Fruit fly (Drosophila melanogaster) whole organism, embryonic: ENCODE measurements around the gene CG13454.
A peak's percentile ranks its signal among the peaks of the same experiment; 100 is the strongest.

Experiments
- Ada2b ChIP-seq: fragments of 200-800 bp; sonication (Bioruptor generic); IDR thresholded peaks from 2 replicates; pipeline ENCODE4 v1.3.6; 2022; ENCODE audit warnings: missing biosample characterization, missing genetic modification characterization
- CG10543 ChIP-seq: fragments of 200-800 bp; sonication (Bioruptor generic); optimal IDR thresholded peaks from 3 replicates; lab custom pipeline; 2017; ENCODE audit warnings: missing biosample characterization, mild to moderate bottlenecking, missing genetic modification characterization, moderate library complexity
- CG12299 ChIP-seq: fragments of 200-800 bp; sonication (Bioruptor generic); optimal IDR thresholded peaks from 2 replicates; lab custom pipeline; 2018; ENCODE audit warnings: missing biosample characterization, mild to moderate bottlenecking, missing genetic modification characterization
- CG13123 ChIP-seq: fragments of 200-800 bp; sonication (Bioruptor generic); optimal IDR thresholded peaks from 2 replicates; lab custom pipeline; 2016; ENCODE audit warnings: missing biosample characterization, missing genetic modification characterization
- CG13296 ChIP-seq: fragments of 200-800 bp; sonication (Bioruptor generic); optimal IDR thresholded peaks from 3 replicates; lab custom pipeline; 2018; ENCODE audit warnings: missing biosample characterization, mild to moderate bottlenecking, missing genetic modification characterization
- CG14710 ChIP-seq: fragments of 200-800 bp; sonication (Bioruptor generic); optimal IDR thresholded peaks from 3 replicates; lab custom pipeline; 2019; ENCODE audit warnings: missing biosample characterization, mild to moderate bottlenecking, missing genetic modification characterization, moderate library complexity
- CG15479 ChIP-seq: fragments of 200-800 bp; sonication (Bioruptor generic); optimal IDR thresholded peaks from 3 replicates; lab custom pipeline; 2019; ENCODE audit warnings: missing biosample characterization, mild to moderate bottlenecking, missing genetic modification characterization, moderate library complexity
- CG15696 ChIP-seq: fragments of 200-800 bp; sonication (Bioruptor generic); optimal IDR thresholded peaks from 2 replicates; lab custom pipeline; 2019; ENCODE audit warnings: missing biosample characterization, mild to moderate bottlenecking, missing genetic modification characterization, moderate library complexity
- CG1602 ChIP-seq: fragments of 200-800 bp; sonication (Bioruptor generic); optimal IDR thresholded peaks from 3 replicates; lab custom pipeline; 2016; ENCODE audit warnings: missing biosample characterization, missing genetic modification characterization
- CG16779 ChIP-seq: fragments of 200-800 bp; sonication (Bioruptor generic); IDR thresholded peaks from 2 replicates; pipeline ENCODE4 v1.3.6; 2022; ENCODE audit warnings: missing biosample characterization, missing genetic modification characterization
- CG16813 ChIP-seq: fragments of 200-800 bp; sonication (Bioruptor generic); IDR thresholded peaks from 3 replicates; pipeline ENCODE4 v1.3.6; 2022; ENCODE audit warnings: missing biosample characterization, missing genetic modification characterization; ENCODE audit not compliant: partially characterized antibody
- CG17802 ChIP-seq: fragments of 200-800 bp; sonication (Bioruptor generic); optimal IDR thresholded peaks from 2 replicates; lab custom pipeline; 2018; ENCODE audit warnings: missing biosample characterization, mild to moderate bottlenecking, missing genetic modification characterization, moderate library complexity
- CG31388 ChIP-seq: fragments of 200-800 bp; sonication (Bioruptor generic); optimal IDR thresholded peaks from 2 replicates; lab custom pipeline; 2016; ENCODE audit warnings: missing biosample characterization, missing genetic modification characterization
- CG31441 ChIP-seq: fragments of 200-800 bp; sonication (Bioruptor generic); IDR thresholded peaks from 2 replicates; pipeline ENCODE4 v1.3.6; 2022; ENCODE audit warnings: missing biosample characterization, missing genetic modification characterization
- CG32772 ChIP-seq: fragments of 200-800 bp; sonication (Bioruptor generic); IDR thresholded peaks from 2 replicates; pipeline ENCODE4 v1.3.6; 2022; ENCODE audit warnings: missing biosample characterization, missing genetic modification characterization
- CG3281 ChIP-seq: fragments of 200-800 bp; sonication (Bioruptor generic); optimal IDR thresholded peaks from 3 replicates; lab custom pipeline; 2017; ENCODE audit warnings: missing biosample characterization, mild to moderate bottlenecking, missing genetic modification characterization
- CG4404 ChIP-seq: fragments of 200-800 bp; sonication (Bioruptor generic); IDR thresholded peaks from 2 replicates; pipeline ENCODE4 v1.3.6; 2022; ENCODE audit warnings: missing biosample characterization, missing genetic modification characterization
- CG9215 ChIP-seq: fragments of 200-800 bp; sonication (Bioruptor generic); IDR thresholded peaks from 2 replicates; pipeline ENCODE4 v1.3.6; 2022; ENCODE audit warnings: missing biosample characterization, missing genetic modification characterization
- CG9727 ChIP-seq: fragments of 200-800 bp; sonication (Bioruptor generic); optimal IDR thresholded peaks from 3 replicates; lab custom pipeline; 2017; ENCODE audit warnings: missing biosample characterization, mild to moderate bottlenecking, missing genetic modification characterization
- CG9817 ChIP-seq: fragments of 200-800 bp; sonication (Bioruptor generic); optimal IDR thresholded peaks from 2 replicates; lab custom pipeline; 2018; ENCODE audit warnings: missing biosample characterization, mild to moderate bottlenecking, missing genetic modification characterization, moderate library complexity
- CG9932 ChIP-seq: fragments of 200-800 bp; sonication (Bioruptor generic); IDR thresholded peaks from 2 replicates; pipeline ENCODE4 v1.3.6; 2022; ENCODE audit warnings: missing biosample characterization, missing genetic modification characterization
- Dbx ChIP-seq: fragments of 200-800 bp; sonication (Bioruptor generic); IDR thresholded peaks from 3 replicates; pipeline ENCODE4 v1.3.6; 2022; ENCODE audit warnings: missing biosample characterization, missing genetic modification characterization
- Ets97D ChIP-seq: fragments of 200-800 bp; sonication (Bioruptor generic); optimal IDR thresholded peaks from 3 replicates; lab custom pipeline; 2016; ENCODE audit warnings: missing biosample characterization, missing genetic modification characterization
- GATAe ChIP-seq: fragments of 200-800 bp; sonication (Bioruptor generic); conservative IDR thresholded peaks from 2 replicates; pipeline ENCODE4 v1.3.6; 2022; ENCODE audit warnings: missing biosample characterization, missing genetic modification characterization
- H15 ChIP-seq: fragments of 200-800 bp; sonication (Bioruptor generic); IDR thresholded peaks from 3 replicates; pipeline ENCODE4 v1.3.6; 2022; ENCODE audit warnings: missing biosample characterization, missing genetic modification characterization
- Kr ChIP-seq: fragments of 200-800 bp; sonication (Bioruptor generic); optimal IDR thresholded peaks from 2 replicates; lab custom pipeline; 2017; ENCODE audit warnings: missing biosample characterization, mild to moderate bottlenecking, missing genetic modification characterization
- Lim3 ChIP-seq: fragments of 200-800 bp; sonication (Bioruptor generic); IDR thresholded peaks from 2 replicates; pipeline ENCODE4 v1.3.6; 2022; ENCODE audit warnings: missing biosample characterization, missing genetic modification characterization
- NC2α ChIP-seq: fragments of 200-800 bp; sonication (Bioruptor generic); optimal IDR thresholded peaks from 2 replicates; lab custom pipeline; 2016; ENCODE audit warnings: missing biosample characterization, missing genetic modification characterization
- TFAM ChIP-seq: fragments of 200-800 bp; sonication (Bioruptor generic); optimal IDR thresholded peaks from 2 replicates; lab custom pipeline; 2017; ENCODE audit warnings: missing biosample characterization, missing genetic modification characterization, inconsistent platforms
- abd-A ChIP-seq: fragments of 200-800 bp; sonication (Bioruptor generic); optimal IDR thresholded peaks from 3 replicates; lab custom pipeline; 2019; ENCODE audit warnings: missing biosample characterization, mild to moderate bottlenecking, missing genetic modification characterization, moderate library complexity
- ac ChIP-seq: fragments of 200-800 bp; sonication (Bioruptor generic); optimal IDR thresholded peaks from 3 replicates; lab custom pipeline; 2017; ENCODE audit warnings: missing biosample characterization, mild to moderate bottlenecking, missing genetic modification characterization
- bbx ChIP-seq: fragments of 200-800 bp; sonication (Bioruptor generic); IDR thresholded peaks from 2 replicates; pipeline ENCODE4 v1.3.6; 2022; ENCODE audit warnings: missing biosample characterization, missing genetic modification characterization; ENCODE audit not compliant: partially characterized antibody
- en ChIP-seq: fragments of 200-800 bp; sonication (Bioruptor generic); optimal IDR thresholded peaks from 2 replicates; lab custom pipeline; 2016; ENCODE audit warnings: missing biosample characterization, missing genetic modification characterization
- exex ChIP-seq: fragments of 200-800 bp; sonication (Bioruptor generic); optimal IDR thresholded peaks from 4 replicates; lab custom pipeline; 2018; ENCODE audit warnings: missing biosample characterization, mild to moderate bottlenecking, missing genetic modification characterization, moderate library complexity
- ham ChIP-seq: fragments of 200-800 bp; sonication (Bioruptor generic); IDR thresholded peaks from 2 replicates; pipeline ENCODE4 v1.3.6; 2022; ENCODE audit warnings: missing biosample characterization, missing genetic modification characterization
- kay ChIP-seq: fragments of 200-800 bp; sonication (Bioruptor generic); optimal IDR thresholded peaks from 2 replicates; lab custom pipeline; 2016; ENCODE audit warnings: missing biosample characterization, missing genetic modification characterization
- knrl ChIP-seq: fragments of 200-800 bp; sonication (Bioruptor generic); IDR thresholded peaks from 3 replicates; pipeline ENCODE4 v1.3.6; 2022; ENCODE audit warnings: missing biosample characterization, missing genetic modification characterization; ENCODE audit not compliant: partially characterized antibody
- lola ChIP-seq, 3 experiments: fragments of >200 bp in 2 of 3; fragments of 200-800 bp in 1 of 3; sonication (Bioruptor generic) in 1 of 3; optimal IDR thresholded peaks; 2 replicates each; lab custom pipeline; 2017 to 2019; ENCODE audit warnings: missing biosample characterization in 3 of 3, missing genetic modification characterization in 3 of 3, mild to moderate bottlenecking in 1 of 3, moderate library complexity in 1 of 3
- lov ChIP-seq, 2 experiments: fragments of 200-800 bp in 1 of 2; fragments of >200 bp in 1 of 2; sonication (Bioruptor generic) in 1 of 2; IDR thresholded peaks in 1 of 2; optimal IDR thresholded peaks in 1 of 2; 2 replicates in 1 of 2; 3 replicates in 1 of 2; pipeline versions ENCODE4 v1.3.6 to Lab custom; 2017 to 2022; ENCODE audit warnings: missing biosample characterization in 1 of 2, missing genetic modification characterization in 1 of 2
- mam ChIP-seq: fragments of 200-800 bp; sonication (Bioruptor generic); optimal IDR thresholded peaks from 3 replicates; lab custom pipeline; 2016; ENCODE audit warnings: missing biosample characterization, missing genetic modification characterization
- pb ChIP-seq: fragments of 200-800 bp; sonication (Bioruptor generic); optimal IDR thresholded peaks from 3 replicates; lab custom pipeline; 2016; ENCODE audit warnings: missing biosample characterization, missing genetic modification characterization
- phol ChIP-seq: fragments of 200-800 bp; sonication (Bioruptor generic); optimal IDR thresholded peaks from 3 replicates; lab custom pipeline; 2018; ENCODE audit warnings: missing biosample characterization, mild to moderate bottlenecking, missing genetic modification characterization, moderate library complexity
- run ChIP-seq: fragments of 200-800 bp; sonication (Bioruptor generic); optimal IDR thresholded peaks from 3 replicates; lab custom pipeline; 2018; ENCODE audit warnings: missing biosample characterization, mild to moderate bottlenecking, missing genetic modification characterization
- sima ChIP-seq: fragments of 200-800 bp; sonication (Bioruptor generic); optimal IDR thresholded peaks from 2 replicates; lab custom pipeline; 2016; ENCODE audit warnings: missing biosample characterization, missing genetic modification characterization
- sob ChIP-seq: fragments of 200-800 bp; sonication (Bioruptor generic); IDR thresholded peaks from 2 replicates; pipeline ENCODE4 v1.3.6; 2022; ENCODE audit warnings: missing biosample characterization, missing genetic modification characterization
- trh ChIP-seq: fragments of 200-800 bp; sonication (Bioruptor generic); optimal IDR thresholded peaks from 2 replicates; lab custom pipeline; 2016; ENCODE audit warnings: missing biosample characterization, missing genetic modification characterization
- ttk ChIP-seq: fragments of 200-800 bp; sonication (Bioruptor generic); IDR thresholded peaks from 2 replicates; pipeline ENCODE4 v2.1.2; 2022; ENCODE audit warnings: missing biosample characterization, missing genetic modification characterization
- usp ChIP-seq: fragments of >200 bp; optimal IDR thresholded peaks from 2 replicates; lab custom pipeline; 2017; ENCODE audit warnings: missing biosample characterization, missing genetic modification characterization
- yki ChIP-seq: fragments of >200 bp; optimal IDR thresholded peaks from 3 replicates; lab custom pipeline; 2018

The CG13454 gene

dm6 chr3L:15534274-15535227 lies 17.7 kb upstream of the CG13454 start (continued):
- TF ChIP-seq en (peak; percentile 18), ham (GFP tag; lab: Robert Waterston, UW) (no peak), pb (no peak), ac (GFP tag; lab: Kevin White, UChicago) (no peak), Kr (GFP tag; lab: Kevin White, UChicago) (no peak), CG13123 (GFP tag; lab: Kevin White, UChicago) (no peak), CG16779 (no peak), CG3281 (GFP tag; lab: Kevin White, UChicago) (peak; percentile 56), CG14710 (tag; lab: Kevin White, UChicago) (peak; percentile 65), yki (lab: Kevin White, UChicago) (peak; percentile 14), CG13296 (GFP tag; lab: Kevin White, UChicago) (no peak), Ada2b (GFP tag; lab: Robert Waterston, UW) (peak; percentile 7; the same call in 1 of the 2 replicates), CG15696 (tag; lab: Kevin White, UChicago) (peak; percentile 38), abd-A (peak; percentile 28), H15 (GFP tag; lab: Robert Waterston, UW) (no peak), lola (GFP tag; optimal IDR thresholded peaks at IDR 0.05; lab: Kevin White, UChicago) (peak in 1 of 3 experiments; percentile 83), Dbx (GFP tag; lab: Robert Waterston, UW) (0 out of 3 replicates have a peak, but pooled peaks have one; percentile 16), bbx (no peak), CG12299 (tag; lab: Kevin White, UChicago) (no peak), CG15479 (GFP tag; lab: Kevin White, UChicago) (no peak), exex (tag; lab: Kevin White, UChicago) (peak; percentile 3), sima (no peak), CG16813 (GFP tag; lab: Robert Waterston, UW) (no peak), GATAe (GFP tag; lab: Robert Waterston, UW) (no peak), mam (GFP tag; lab: Kevin White, UChicago) (peak; percentile 62), NC2α (GFP tag; lab: Kevin White, UChicago) (no peak), lov (optimal IDR thresholded peaks at IDR 0.05; lab: Kevin White, UChicago) (no peak), lov (GFP tag; IDR thresholded peaks at IDR 0.05; lab: Robert Waterston, UW) (no peak), CG4404 (GFP tag; lab: Robert Waterston, UW) (no peak), CG9932 (peak; percentile 66), trh (GFP tag; lab: Kevin White, UChicago) (no peak), Ets97D (peak; percentile 0), CG31388 (no peak), CG10543 (GFP tag; lab: Kevin White, UChicago) (no peak), sob (GFP tag; lab: Robert Waterston, UW) (no peak), ttk (GFP tag; lab: Robert Waterston, UW) (no peak), CG32772 (GFP tag; lab: Robert Waterston, UW) (no peak; the same call in none of the 2 replicates), kay (peak; percentile 17), usp (no peak), CG9727 (GFP tag; lab: Kevin White, UChicago) (peak; percentile 80), CG31441 (GFP tag; lab: Robert Waterston, UW) (peak; percentile 59; the same call in 1 of the 2 replicates), TFAM (GFP tag; lab: Kevin White, UChicago) (no peak), phol (tag; lab: Kevin White, UChicago) (peak; percentile 66), Lim3 (GFP tag; lab: Robert Waterston, UW) (no peak), run (tag; lab: Kevin White, UChicago) (no peak), CG9817 (tag; lab: Kevin White, UChicago) (peak; percentile 57), CG9215 (GFP tag; lab: Robert Waterston, UW) (peak; percentile 60), knrl (GFP tag; lab: Robert Waterston, UW) (no peak), CG17802 (tag; lab: Kevin White, UChicago) (no peak), CG1602 (GFP tag; lab: Kevin White, UChicago) (peak; percentile 72)
